Worm (Caenorhabditis elegans): Measurements from ENCODE around the gene F59E11.5.

The F59E11.5 gene

DNA sequence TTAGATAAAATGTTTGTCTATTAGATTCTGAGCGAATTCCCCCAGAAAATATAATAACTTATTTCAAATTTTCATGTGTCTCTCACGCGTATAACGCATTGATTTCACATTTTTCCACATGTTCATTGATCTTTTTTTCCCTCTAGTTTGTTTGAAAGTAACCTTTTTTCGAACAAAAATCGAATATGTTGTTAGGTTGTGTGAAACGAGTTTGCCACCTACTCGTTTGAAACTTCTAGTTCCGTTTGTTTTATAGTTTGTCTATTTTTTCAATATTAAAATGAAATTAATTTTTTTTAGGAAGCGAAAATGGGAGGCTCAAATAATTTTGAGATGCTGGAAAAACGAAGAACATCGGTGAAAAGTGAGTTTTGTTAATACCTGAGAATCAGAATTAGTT, 35.3 kb downstream of the F59E11.5 start, which contains the start of gene C25E10.5:
TSS of gene C25E10.5 (plus strand) at position 301 of the 400 bp plus-strand sequence.
- TF ChIP-seq scrt-1 (GFP tag; IDR thresholded peaks at IDR 0.05): no peak
- TF ChIP-seq sea-1 (GFP tag; conservative IDR thresholded peaks at IDR 0.05): no peak
- TF ChIP-seq hnd-1 (tag; optimal IDR thresholded peaks at IDR 0.05): no peak
- no peak for TF ChIP-seq tbx-11 (GFP tag; IDR thresholded peaks at IDR 0.05)
- no peak for TF ChIP-seq ama-1 (optimal IDR thresholded peaks at IDR 0.05)
- TF ChIP-seq tbx-37 (GFP tag; conservative IDR thresholded peaks at IDR 0.05): no peak
- no peak for TF ChIP-seq ceh-36 (tag; optimal IDR thresholded peaks at IDR 0.05)
- no peak for TF ChIP-seq ceh-13 (GFP tag; optimal IDR thresholded peaks at IDR 0.05)
- no peak for TF ChIP-seq tra-4 (tag; optimal IDR thresholded peaks at IDR 0.05)
- TF ChIP-seq B0310.2 (tag; optimal IDR thresholded peaks at IDR 0.05): no peak
- TF ChIP-seq hmbx-1 (tag; optimal IDR thresholded peaks at IDR 0.05): no peak
- no peak for TF ChIP-seq pes-1 (GFP tag; IDR thresholded peaks at IDR 0.05)
- no peak for TF ChIP-seq flt-1 (GFP tag; IDR thresholded peaks at IDR 0.05)
- TF ChIP-seq ets-7 (tag; optimal IDR thresholded peaks at IDR 0.05): no peak
- no peak for TF ChIP-seq hmg-4 (GFP tag; optimal IDR thresholded peaks at IDR 0.05)
- TF ChIP-seq aly-1 (tag; optimal IDR thresholded peaks at IDR 0.05): no peak

DNA sequence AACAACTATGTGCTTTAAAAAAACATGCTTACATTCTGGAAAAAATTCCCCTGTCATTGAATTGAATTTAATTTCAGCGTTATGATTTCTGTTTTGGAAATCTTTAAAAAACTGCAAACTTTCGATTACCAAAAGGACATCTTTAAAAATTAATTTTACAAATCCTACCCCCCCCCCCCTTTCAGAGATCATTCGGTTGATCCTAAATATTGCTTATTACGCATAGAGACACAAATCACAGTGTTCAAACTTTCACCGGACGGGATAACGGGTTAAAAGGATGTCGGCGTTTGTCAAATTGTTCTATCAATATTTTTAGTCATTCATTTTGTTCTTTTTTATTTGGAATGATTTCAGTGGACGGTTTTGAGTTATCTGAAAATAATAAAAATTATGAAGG, 38.4 kb downstream of the F59E11.5 start, which contains the start of gene C25E10.4:
TSS of gene C25E10.4 (plus strand) at position 301 of the 400 bp plus-strand sequence.
- no peak for TF ChIP-seq ets-7 (tag; optimal IDR thresholded peaks at IDR 0.05)
- TF ChIP-seq pes-1 (GFP tag; IDR thresholded peaks at IDR 0.05): no peak
- no peak for TF ChIP-seq tbx-11 (GFP tag; IDR thresholded peaks at IDR 0.05)
- TF ChIP-seq scrt-1 (GFP tag; IDR thresholded peaks at IDR 0.05): no peak
- no peak for TF ChIP-seq tra-4 (tag; optimal IDR thresholded peaks at IDR 0.05)
- no peak for TF ChIP-seq F13C5.2 (tag; optimal IDR thresholded peaks at IDR 0.05)
- no peak for TF ChIP-seq aly-1 (tag; optimal IDR thresholded peaks at IDR 0.05)
- no peak for TF ChIP-seq B0310.2 (tag; optimal IDR thresholded peaks at IDR 0.05)
- no peak for TF ChIP-seq ama-1 (optimal IDR thresholded peaks at IDR 0.05)

DNA sequence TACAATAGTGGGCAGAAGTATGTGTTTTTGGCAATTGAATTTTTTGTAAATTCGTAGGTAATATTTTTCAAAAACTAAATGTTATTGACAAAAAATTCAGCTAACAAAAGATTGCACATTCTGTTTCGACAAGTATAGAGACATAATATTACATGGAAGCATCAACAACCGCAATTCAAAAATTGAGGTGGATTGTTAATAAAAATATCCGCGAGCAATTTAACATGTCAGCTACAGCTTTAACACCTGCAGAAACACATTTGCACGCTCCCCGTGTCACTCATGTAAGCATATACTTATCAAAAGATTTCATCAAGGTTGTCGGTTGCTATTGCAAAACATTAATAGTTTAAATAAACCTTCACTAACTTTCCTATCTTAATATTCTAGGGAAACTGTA, 40.8 kb downstream of the F59E11.5 start, which contains the start of gene srsx-34:
TSS of gene srsx-34 (plus strand) at position 301 of the 400 bp plus-strand sequence.
- no peak for TF ChIP-seq ceh-13 (GFP tag; optimal IDR thresholded peaks at IDR 0.05)
- no peak for TF ChIP-seq B0310.2 (tag; optimal IDR thresholded peaks at IDR 0.05)
- no peak for TF ChIP-seq tbx-11 (GFP tag; IDR thresholded peaks at IDR 0.05)
- no peak for TF ChIP-seq tra-4 (tag; optimal IDR thresholded peaks at IDR 0.05)
- no peak for TF ChIP-seq hmg-4 (GFP tag; optimal IDR thresholded peaks at IDR 0.05)
- no peak for TF ChIP-seq ama-1 (optimal IDR thresholded peaks at IDR 0.05)
- no peak for TF ChIP-seq pes-1 (GFP tag; IDR thresholded peaks at IDR 0.05)

DNA sequence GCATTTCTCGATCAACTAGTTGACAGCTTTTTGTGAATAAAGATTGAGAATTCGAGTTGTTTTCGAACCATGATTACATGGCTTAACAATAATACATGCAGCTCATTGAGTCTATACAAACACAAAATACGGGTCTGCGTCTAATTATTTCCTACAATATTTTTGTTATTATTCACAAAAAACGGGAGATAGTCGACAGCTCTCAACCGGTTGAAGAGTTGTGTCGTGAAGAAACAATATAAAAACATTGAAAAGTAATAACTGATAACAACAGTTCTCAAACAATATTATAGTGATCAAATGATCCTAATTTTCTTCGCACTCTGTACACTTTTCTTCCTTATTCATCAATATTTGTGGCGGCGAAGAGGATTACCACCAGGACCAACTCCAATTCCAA, 46.1 kb downstream of the F59E11.5 start, which contains the start of gene cyp-33B1:
TSS of gene cyp-33B1 (plus strand) at position 301 of the 400 bp plus-strand sequence.
- TF ChIP-seq hmg-4 (GFP tag; optimal IDR thresholded peaks at IDR 0.05) (no peak), aly-1 (tag; optimal IDR thresholded peaks at IDR 0.05) (no peak), F13C5.2 (tag; optimal IDR thresholded peaks at IDR 0.05) (no peak), hnd-1 (tag; optimal IDR thresholded peaks at IDR 0.05) (no peak), ceh-36 (tag; optimal IDR thresholded peaks at IDR 0.05) (no peak), ets-7 (tag; optimal IDR thresholded peaks at IDR 0.05) (no peak), ceh-13 (GFP tag; optimal IDR thresholded peaks at IDR 0.05) (no peak), tra-4 (tag; optimal IDR thresholded peaks at IDR 0.05) (no peak), ama-1 (optimal IDR thresholded peaks at IDR 0.05) (no peak), sea-1 (GFP tag; conservative IDR thresholded peaks at IDR 0.05) (no peak), scrt-1 (GFP tag; IDR thresholded peaks at IDR 0.05) (no peak), tbx-37 (GFP tag; conservative IDR thresholded peaks at IDR 0.05) (no peak), B0310.2 (tag; optimal IDR thresholded peaks at IDR 0.05) (no peak), hmbx-1 (tag; optimal IDR thresholded peaks at IDR 0.05) (no peak)

DNA sequence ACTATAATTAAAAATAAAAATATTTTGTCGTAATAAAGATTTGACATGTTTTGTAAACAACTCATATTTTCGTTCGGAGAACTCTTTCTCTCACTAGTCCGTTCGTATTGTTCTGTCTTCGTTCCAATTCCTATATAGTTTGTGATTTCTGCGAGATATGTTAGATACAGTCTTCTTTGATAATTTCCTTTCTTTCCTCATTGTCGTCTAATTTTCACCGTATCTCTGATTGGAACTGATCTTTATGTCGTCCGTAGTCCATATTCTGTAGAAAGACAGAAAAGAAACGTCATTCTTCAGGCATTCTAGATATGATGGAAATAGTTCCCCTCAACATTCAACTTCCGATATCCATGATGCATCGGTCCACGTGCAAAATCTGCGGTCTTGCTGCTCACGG, 50.0 kb downstream of the F59E11.5 start, which contains the start of gene nhr-30:
TSS of gene nhr-30 (plus strand) at position 301 of the 400 bp plus-strand sequence.
- TF ChIP-seq scrt-1 (GFP tag; IDR thresholded peaks at IDR 0.05) (no peak), ama-1 (optimal IDR thresholded peaks at IDR 0.05) (no peak), aly-1 (tag; optimal IDR thresholded peaks at IDR 0.05) (no peak)
